Fruit fly (Drosophila melanogaster): ENCODE data around the gene CG4995.

- TF ChIP-seq CG1620 (GFP tag; optimal IDR thresholded peaks at IDR 0.05) = no peak
- TF ChIP-seq pad (GFP tag; optimal IDR thresholded peaks at IDR 0.05) = no peak
- TF ChIP-seq toe (GFP tag; optimal IDR thresholded peaks at IDR 0.05) = no peak
- TF ChIP-seq CG14711 (tag; optimal IDR thresholded peaks at IDR 0.05) = no peak
- no peak for TF ChIP-seq Clk (GFP tag; optimal IDR thresholded peaks at IDR 0.05)
- no peak for TF ChIP-seq Hr96 (GFP tag; optimal IDR thresholded peaks at IDR 0.05)
Measured at dm6 chr2L:10298306-10298705, 24.0 kb upstream of the CG4995 start.
